Fruit fly (Drosophila melanogaster): ENCODE data around the gene Dyrk3.

- TF ChIP-seq Lpt (GFP tag; optimal IDR thresholded peaks at IDR 0.05), result no peak
- TF ChIP-seq Hr39 (GFP tag; optimal IDR thresholded peaks at IDR 0.05), result no peak
- no peak for TF ChIP-seq lz (GFP tag; optimal IDR thresholded peaks at IDR 0.05)
- no peak for TF ChIP-seq net (GFP tag; optimal IDR thresholded peaks at IDR 0.05)
- TF ChIP-seq dac (GFP tag; optimal IDR thresholded peaks at IDR 0.05), result no peak
- no peak for TF ChIP-seq Eip93F (GFP tag; optimal IDR thresholded peaks at IDR 0.05)
- TF ChIP-seq Ets21C (GFP tag; optimal IDR thresholded peaks at IDR 0.05), result no peak
- TF ChIP-seq fkh (GFP tag; optimal IDR thresholded peaks at IDR 0.05), result no peak
- TF ChIP-seq vri (GFP tag; optimal IDR thresholded peaks at IDR 0.05), result no peak
- TF ChIP-seq Sox102F (GFP tag; optimal IDR thresholded peaks at IDR 0.05), result no peak
- TF ChIP-seq CG9139 (GFP tag; optimal IDR thresholded peaks at IDR 0.05), result no peak
- no peak for TF ChIP-seq CG6163 (GFP tag; IDR thresholded peaks at IDR 0.05)
- no peak for TF ChIP-seq CG6276 (GFP tag; optimal IDR thresholded peaks at IDR 0.05)
- no peak for TF ChIP-seq Hr38 (GFP tag; optimal IDR thresholded peaks at IDR 0.05)
These were observed 7.7 kb upstream of the Dyrk3 start for dm6 chr4:1238252-1238651.

All from whole organism, prepupa.